Fruit fly (Drosophila melanogaster) whole organism, embryonic: ENCODE results near the gene Prp18.

Experiments
- Aef1 ChIP-seq: fragments of 200-800 bp; sonication (Bioruptor generic); IDR thresholded peaks from 3 replicates; pipeline ENCODE4 v1.3.6; 2022; ENCODE audit warnings: missing biosample characterization, missing genetic modification characterization
- B-H1 ChIP-seq: fragments of 200-800 bp; sonication (Bioruptor generic); IDR thresholded peaks from 3 replicates; pipeline ENCODE4 v1.3.6; 2022; ENCODE audit warnings: missing biosample characterization, missing genetic modification characterization
- CG11695 ChIP-seq: fragments of 200-800 bp; sonication (Bioruptor generic); IDR thresholded peaks from 3 replicates; pipeline ENCODE4 v1.3.6; 2022; ENCODE audit warnings: missing biosample characterization, missing genetic modification characterization
- CG11723 ChIP-seq: fragments of 200-800 bp; sonication (Bioruptor generic); optimal IDR thresholded peaks from 2 replicates; lab custom pipeline; 2017; ENCODE audit warnings: missing biosample characterization, mild to moderate bottlenecking, missing genetic modification characterization
- CG12104 ChIP-seq: fragments of 200-800 bp; sonication (Bioruptor generic); optimal IDR thresholded peaks from 3 replicates; lab custom pipeline; 2016; ENCODE audit warnings: missing biosample characterization, missing genetic modification characterization
- CG12155 ChIP-seq: fragments of 200-800 bp; sonication (Bioruptor generic); optimal IDR thresholded peaks from 3 replicates; lab custom pipeline; 2016; ENCODE audit warnings: missing biosample characterization, missing genetic modification characterization
- CG12659 ChIP-seq: fragments of 200-800 bp; sonication (Bioruptor generic); optimal IDR thresholded peaks from 3 replicates; lab custom pipeline; 2017; ENCODE audit warnings: mild to moderate bottlenecking, missing biosample characterization, missing genetic modification reagents, missing genetic modification characterization
- CG12769 ChIP-seq: fragments of 200-800 bp; sonication (Bioruptor generic); optimal IDR thresholded peaks from 2 replicates; lab custom pipeline; 2019; ENCODE audit warnings: missing biosample characterization, mild to moderate bottlenecking, missing genetic modification characterization, moderate library complexity
- CG13287 ChIP-seq: fragments of 200-800 bp; sonication (Bioruptor generic); IDR thresholded peaks from 2 replicates; pipeline ENCODE4 v1.3.6; 2022; ENCODE audit warnings: missing biosample characterization, missing genetic modification characterization; ENCODE audit not compliant: partially characterized antibody
- CG14014 ChIP-seq: fragments of 200-800 bp; sonication (Bioruptor generic); IDR thresholded peaks from 2 replicates; pipeline ENCODE4 v1.3.6; 2022; ENCODE audit warnings: missing biosample characterization, missing genetic modification characterization
- CG14710 ChIP-seq: fragments of 200-800 bp; sonication (Bioruptor generic); optimal IDR thresholded peaks from 3 replicates; lab custom pipeline; 2019; ENCODE audit warnings: missing biosample characterization, mild to moderate bottlenecking, missing genetic modification characterization, moderate library complexity
- CG14860 ChIP-seq: fragments of 200-800 bp; sonication (Bioruptor generic); IDR thresholded peaks from 3 replicates; pipeline ENCODE4 v1.3.6; 2022; ENCODE audit warnings: missing biosample characterization, missing genetic modification characterization; ENCODE audit not compliant: partially characterized antibody
- CG1529 ChIP-seq: fragments of 200-800 bp; sonication (Bioruptor generic); optimal IDR thresholded peaks from 3 replicates; lab custom pipeline; 2018; ENCODE audit warnings: missing biosample characterization, missing genetic modification characterization
- CG17361 ChIP-seq: fragments of 200-800 bp; sonication (Bioruptor generic); IDR thresholded peaks from 3 replicates; pipeline ENCODE4 v1.3.6; 2022; ENCODE audit warnings: missing biosample characterization, missing genetic modification characterization
- CG17612 ChIP-seq: fragments of 200-800 bp; sonication (Bioruptor generic); IDR thresholded peaks from 2 replicates; pipeline ENCODE4 v1.3.6; 2022; ENCODE audit warnings: missing biosample characterization, missing genetic modification characterization
- CG3838 ChIP-seq: fragments of 200-800 bp; sonication (Bioruptor generic); optimal IDR thresholded peaks from 3 replicates; lab custom pipeline; 2016; ENCODE audit warnings: missing biosample characterization, missing genetic modification characterization
- CG6272 ChIP-seq: fragments of 200-800 bp; sonication (Bioruptor generic); IDR thresholded peaks from 2 replicates; pipeline ENCODE4 v1.3.6; 2022; ENCODE audit warnings: missing biosample characterization, missing genetic modification characterization
- CG6654 ChIP-seq: fragments of 200-800 bp; sonication (Bioruptor generic); optimal IDR thresholded peaks from 2 replicates; lab custom pipeline; 2017; ENCODE audit warnings: missing biosample characterization, mild to moderate bottlenecking, missing genetic modification characterization
- CHES-1-like ChIP-seq: fragments of 200-800 bp; sonication (Bioruptor generic); optimal IDR thresholded peaks from 2 replicates; lab custom pipeline; 2016; ENCODE audit warnings: missing biosample characterization, missing genetic modification characterization
- D ChIP-seq, 2 experiments: fragments of 200-800 bp in 1 of 2; fragments of >200 bp in 1 of 2; sonication (Bioruptor generic) in 1 of 2; optimal IDR thresholded peaks; 2 replicates in 1 of 2; 3 replicates in 1 of 2; lab custom pipeline; 2017; ENCODE audit warnings: mild to moderate bottlenecking in 1 of 2, missing biosample characterization in 1 of 2, missing genetic modification characterization in 1 of 2, missing genetic modification reagents in 1 of 2
- Ets65A ChIP-seq: fragments of 200-800 bp; sonication (Bioruptor generic); peaks from one replicate; lab custom pipeline; 2016; ENCODE audit warnings: missing biosample characterization, missing genetic modification characterization
- Gsc ChIP-seq: fragments of 200-800 bp; sonication (Bioruptor generic); IDR thresholded peaks from 2 replicates; pipeline ENCODE4 v1.3.6; 2022; ENCODE audit warnings: missing biosample characterization, missing genetic modification characterization
- H15 ChIP-seq: fragments of 200-800 bp; sonication (Bioruptor generic); IDR thresholded peaks from 3 replicates; pipeline ENCODE4 v1.3.6; 2022; ENCODE audit warnings: missing biosample characterization, missing genetic modification characterization
- H2.0 ChIP-seq: fragments of 200-800 bp; sonication (Bioruptor generic); IDR thresholded peaks from 2 replicates; pipeline ENCODE4 v1.3.6; 2022; ENCODE audit warnings: missing biosample characterization, missing genetic modification characterization
- Hsf ChIP-seq: fragments of 200-800 bp; sonication (Bioruptor generic); optimal IDR thresholded peaks from 3 replicates; lab custom pipeline; 2016; ENCODE audit warnings: missing biosample characterization, missing genetic modification characterization
- Jarid2 ChIP-seq: fragments of 200-800 bp; sonication (Bioruptor generic); optimal IDR thresholded peaks from 3 replicates; lab custom pipeline; 2017; ENCODE audit warnings: mild to moderate bottlenecking, missing biosample characterization, missing genetic modification reagents, missing genetic modification characterization
- Kr ChIP-seq: fragments of 200-800 bp; sonication (Bioruptor generic); optimal IDR thresholded peaks from 2 replicates; lab custom pipeline; 2017; ENCODE audit warnings: missing biosample characterization, mild to moderate bottlenecking, missing genetic modification characterization
- Trl ChIP-seq, 3 experiments: fragments of >200 bp in 2 of 3; fragments of 200-800 bp in 1 of 3; sonication (Bioruptor generic) in 1 of 3; optimal IDR thresholded peaks; 2 replicates in 1 of 3; 3 replicates in 2 of 3; lab custom pipeline; 2016 to 2017; ENCODE audit warnings: missing biosample characterization in 1 of 3, missing genetic modification characterization in 1 of 3
- ap ChIP-seq: fragments of 200-800 bp; sonication (Bioruptor generic); IDR thresholded peaks from 2 replicates; pipeline ENCODE4 v1.3.6; 2022; ENCODE audit warnings: missing biosample characterization, missing genetic modification characterization
- ara ChIP-seq: fragments of 200-800 bp; sonication (Bioruptor generic); IDR thresholded peaks from 2 replicates; pipeline ENCODE4 v1.3.6; 2022; ENCODE audit warnings: missing biosample characterization, missing genetic modification characterization
- bcd ChIP-seq: fragments of 200-800 bp; sonication (Bioruptor generic); optimal IDR thresholded peaks from 2 replicates; lab custom pipeline; 2017; ENCODE audit warnings: missing biosample characterization, mild to moderate bottlenecking, missing genetic modification characterization
- cg ChIP-seq: fragments of 200-800 bp; sonication (Bioruptor generic); optimal IDR thresholded peaks from 3 replicates; lab custom pipeline; 2019; ENCODE audit warnings: missing biosample characterization, mild to moderate bottlenecking, missing genetic modification characterization, moderate library complexity
- da ChIP-seq: fragments of 200-800 bp; sonication (Bioruptor generic); optimal IDR thresholded peaks from 2 replicates; lab custom pipeline; 2016; ENCODE audit warnings: missing biosample characterization, missing genetic modification characterization
- dm ChIP-seq: fragments of 200-800 bp; sonication (Bioruptor generic); optimal IDR thresholded peaks from 3 replicates; lab custom pipeline; 2016; ENCODE audit warnings: missing biosample characterization, missing genetic modification characterization
- fd64A ChIP-seq: fragments of 200-800 bp; sonication (Bioruptor generic); optimal IDR thresholded peaks from 3 replicates; lab custom pipeline; 2018; ENCODE audit warnings: missing biosample characterization, mild to moderate bottlenecking, missing genetic modification characterization
- grn ChIP-seq: fragments of 200-800 bp; sonication (Bioruptor generic); optimal IDR thresholded peaks from 3 replicates; lab custom pipeline; 2017; ENCODE audit warnings: missing biosample characterization, missing genetic modification characterization
- hkb ChIP-seq, 2 experiments: fragments of 200-800 bp in 1 of 2; fragments of >200 bp in 1 of 2; sonication (Bioruptor generic) in 1 of 2; IDR thresholded peaks in 1 of 2; optimal IDR thresholded peaks in 1 of 2; 2 replicates each; pipeline versions ENCODE4 v1.3.6 to Lab custom; 2017 to 2022; ENCODE audit warnings: missing biosample characterization in 1 of 2, missing genetic modification characterization in 1 of 2
- kay ChIP-seq: fragments of 200-800 bp; sonication (Bioruptor generic); optimal IDR thresholded peaks from 2 replicates; lab custom pipeline; 2016; ENCODE audit warnings: missing biosample characterization, missing genetic modification characterization
- nmo ChIP-seq: fragments of 200-800 bp; sonication (Bioruptor generic); optimal IDR thresholded peaks from 2 replicates; lab custom pipeline; 2018; ENCODE audit warnings: missing biosample characterization, mild to moderate bottlenecking, missing genetic modification characterization, moderate library complexity
- otp ChIP-seq: fragments of 200-800 bp; sonication (Bioruptor generic); IDR thresholded peaks from 3 replicates; pipeline ENCODE4, ENCODE4 v1.3.6; 2022; ENCODE audit warnings: missing biosample characterization, missing genetic modification characterization
- psq ChIP-seq: fragments of 200-800 bp; sonication (Bioruptor generic); optimal IDR thresholded peaks from 2 replicates; lab custom pipeline; 2017; ENCODE audit warnings: missing biosample characterization, missing genetic modification characterization
- repo ChIP-seq: fragments of 200-800 bp; sonication (Bioruptor generic); optimal IDR thresholded peaks from 2 replicates; lab custom pipeline; 2016; ENCODE audit warnings: missing biosample characterization, missing genetic modification characterization
- row ChIP-seq: fragments of 200-800 bp; sonication (Bioruptor generic); IDR thresholded peaks from 3 replicates; pipeline ENCODE4 v1.3.6; 2022; ENCODE audit warnings: missing biosample characterization, missing genetic modification characterization
- salm ChIP-seq: fragments of 200-800 bp; sonication (Bioruptor generic); optimal IDR thresholded peaks from 2 replicates; lab custom pipeline; 2018; ENCODE audit warnings: missing biosample characterization, mild to moderate bottlenecking, missing genetic modification characterization
- slbo ChIP-seq: fragments of 200-800 bp; sonication (Bioruptor generic); IDR thresholded peaks from 2 replicates; pipeline ENCODE4 v1.3.6; 2022; ENCODE audit warnings: missing biosample characterization, missing genetic modification characterization
- tap ChIP-seq: fragments of 200-800 bp; optimal IDR thresholded peaks from 3 replicates; lab custom pipeline; 2019; ENCODE audit warnings: missing biosample characterization, mild to moderate bottlenecking, missing genetic modification characterization, moderate library complexity
- trem ChIP-seq: fragments of 200-800 bp; optimal IDR thresholded peaks from 3 replicates; lab custom pipeline; 2019; ENCODE audit warnings: missing biosample characterization, mild to moderate bottlenecking, missing genetic modification characterization, moderate library complexity
- wor ChIP-seq: fragments of 200-800 bp; sonication (Bioruptor generic); IDR thresholded peaks from 2 replicates; pipeline ENCODE4 v1.3.6; 2022; ENCODE audit warnings: missing biosample characterization, missing genetic modification characterization
- z ChIP-seq: fragments of 200-800 bp; sonication (Bioruptor generic); IDR thresholded peaks from 3 replicates; pipeline ENCODE4 v1.3.6; 2022; ENCODE audit warnings: missing biosample characterization, missing genetic modification characterization
- zfh1 ChIP-seq: fragments of 200-800 bp; sonication (Bioruptor generic); IDR thresholded peaks from 3 replicates; pipeline ENCODE4 v1.3.6; 2022; ENCODE audit warnings: missing biosample characterization, missing genetic modification characterization

The Prp18 gene

dm6 chr3R:19028758-19029157, 2.3 kb downstream of the Prp18 start, which contains the start of the genes GatA and P5cr (continued):
- TF ChIP-seq D (optimal IDR thresholded peaks at IDR 0.05; lab: Kevin White, UChicago) (no peak), D (GFP tag; optimal IDR thresholded peaks at IDR 0.05; lab: Kevin White, UChicago) (no peak), B-H1 (GFP tag; lab: Robert Waterston, UW) (peak; percentile 48; the same call in 1 of the 3 replicates), CG13287 (GFP tag; lab: Robert Waterston, UW) (peak; percentile 33; the same call in 1 of the 2 replicates), ap (GFP tag; lab: Robert Waterston, UW) (peak; percentile 59), ara (GFP tag; lab: Robert Waterston, UW) (peak; percentile 60), tap (peak; percentile 58), psq (GFP tag; lab: Kevin White, UChicago) (peak; percentile 19), hkb (optimal IDR thresholded peaks at IDR 0.05; lab: Kevin White, UChicago) (no peak), hkb (GFP tag; IDR thresholded peaks at IDR 0.05; lab: Robert Waterston, UW) (peak; percentile 69), Kr (GFP tag; lab: Kevin White, UChicago) (no peak), bcd (GFP tag; lab: Kevin White, UChicago) (peak; percentile 82), CG11695 (GFP tag; lab: Robert Waterston, UW) (0 out of 3 replicates have a peak, but pooled peaks have one; percentile 10), repo (GFP tag; lab: Kevin White, UChicago) (peak; percentile 71), cg (GFP tag; lab: Kevin White, UChicago) (no peak), Trl (optimal IDR thresholded peaks at IDR 0.05; lab: Kevin White, UChicago) (no peak), Trl (GFP tag; optimal IDR thresholded peaks at IDR 0.05; lab: Kevin White, UChicago) (peak; percentile 81), Ets65A (peak; percentile 97), CG12769 (tag; lab: Kevin White, UChicago) (peak; percentile 96), salm (peak; percentile 49), wor (GFP tag; lab: Robert Waterston, UW) (no peak), row (GFP tag; lab: Robert Waterston, UW) (peak; percentile 94), Hsf (GFP tag; lab: Kevin White, UChicago) (peak; percentile 88), da (GFP tag; lab: Kevin White, UChicago) (peak; percentile 65), CG6272 (GFP tag; lab: Robert Waterston, UW) (peak; percentile 68; the same call in 1 of the 2 replicates), CG17361 (GFP tag; lab: Robert Waterston, UW) (peak; percentile 38; the same call in 1 of the 3 replicates), CG17612 (no peak), CG6654 (GFP tag; lab: Kevin White, UChicago) (peak; percentile 42), nmo (GFP tag; lab: Kevin White, UChicago) (peak; percentile 40), zfh1 (GFP tag; lab: Robert Waterston, UW) (peak; percentile 69), CG14860 (GFP tag; lab: Robert Waterston, UW) (no peak), Aef1 (peak; percentile 81), CG1529 (peak; percentile 24), dm (peak; percentile 72), fd64A (GFP tag; lab: Kevin White, UChicago) (no peak), H15 (GFP tag; lab: Robert Waterston, UW) (peak; percentile 74), Gsc (GFP tag; lab: Robert Waterston, UW) (no peak), CG12155 (GFP tag; lab: Kevin White, UChicago) (peak; percentile 83), slbo (GFP tag; lab: Robert Waterston, UW) (peak; percentile 97), trem (no peak), H2.0 (GFP tag; lab: Robert Waterston, UW) (peak; percentile 81), CG14014 (GFP tag; lab: Robert Waterston, UW) (peak; percentile 90), Jarid2 (GFP tag; lab: Kevin White, UChicago) (peak; percentile 6), z (GFP tag; lab: Robert Waterston, UW) (no peak), CG14710 (tag; lab: Kevin White, UChicago) (peak; percentile 11), CG12104 (peak; percentile 3), grn (peak; percentile 74), CG11723 (peak; percentile 57), otp (GFP tag; lab: Robert Waterston, UW) (peak; percentile 86), CG3838 (GFP tag; lab: Kevin White, UChicago) (peak; percentile 29), CHES-1-like (peak; percentile 94), kay (GFP tag; lab: Kevin White, UChicago) (peak; percentile 62), CG12659 (GFP tag; lab: Kevin White, UChicago) (peak; percentile 90)
